Fruit fly (Drosophila melanogaster) whole organism, embryonic: ENCODE data around the gene CG42449.

Source experiments
- B-H1 ChIP-seq: fragments of 200-800 bp; sonication (Bioruptor generic); IDR thresholded peaks from 3 replicates; pipeline ENCODE4 v1.3.6; 2022; ENCODE audit warnings: missing biosample characterization, missing genetic modification characterization
- B-H2 ChIP-seq: fragments of 200-800 bp; sonication (Bioruptor generic); optimal IDR thresholded peaks from 2 replicates; lab custom pipeline; 2018; ENCODE audit warnings: missing biosample characterization, mild to moderate bottlenecking, missing genetic modification characterization
- C15 ChIP-seq: fragments of 200-800 bp; sonication (Bioruptor generic); IDR thresholded peaks from 3 replicates; pipeline ENCODE4 v1.3.6; 2022; ENCODE audit warnings: missing biosample characterization, missing genetic modification characterization
- CG10979 ChIP-seq: fragments of 200-800 bp; sonication (Bioruptor generic); optimal IDR thresholded peaks from 2 replicates; lab custom pipeline; 2018; ENCODE audit warnings: missing biosample characterization, mild to moderate bottlenecking, missing genetic modification characterization, moderate library complexity
- CG11696 ChIP-seq: fragments of 200-800 bp; sonication (Bioruptor generic); IDR thresholded peaks from 2 replicates; pipeline ENCODE4 v1.3.6; 2022; ENCODE audit warnings: missing biosample characterization, missing genetic modification characterization
- CG11723 ChIP-seq: fragments of 200-800 bp; sonication (Bioruptor generic); optimal IDR thresholded peaks from 2 replicates; lab custom pipeline; 2017; ENCODE audit warnings: missing biosample characterization, mild to moderate bottlenecking, missing genetic modification characterization
- CG12236 ChIP-seq: fragments of 200-800 bp; sonication (Bioruptor generic); optimal IDR thresholded peaks from 2 replicates; lab custom pipeline; 2016; ENCODE audit warnings: missing biosample characterization, missing genetic modification characterization
- CG12391 ChIP-seq: fragments of 200-800 bp; sonication (Bioruptor generic); optimal IDR thresholded peaks from 3 replicates; lab custom pipeline; 2018; ENCODE audit warnings: missing biosample characterization, mild to moderate bottlenecking, missing genetic modification characterization, moderate library complexity
- CG13123 ChIP-seq: fragments of 200-800 bp; sonication (Bioruptor generic); optimal IDR thresholded peaks from 2 replicates; lab custom pipeline; 2016; ENCODE audit warnings: missing biosample characterization, missing genetic modification characterization
- CG14965 ChIP-seq: fragments of 200-800 bp; sonication (Bioruptor generic); optimal IDR thresholded peaks from 2 replicates; lab custom pipeline; 2016; ENCODE audit warnings: missing biosample characterization, missing genetic modification characterization, borderline replicate concordance
- CG15011 ChIP-seq: fragments of 200-800 bp; sonication (Bioruptor generic); optimal IDR thresholded peaks from 3 replicates; lab custom pipeline; 2018; ENCODE audit warnings: missing biosample characterization, mild to moderate bottlenecking, missing genetic modification characterization
- CG17328 ChIP-seq: fragments of 200-800 bp; sonication (Bioruptor generic); IDR thresholded peaks from 2 replicates; pipeline ENCODE4 v1.3.6; 2022; ENCODE audit warnings: missing biosample characterization, missing genetic modification characterization
- CG1832 ChIP-seq: fragments of 200-800 bp; sonication (Bioruptor generic); optimal IDR thresholded peaks from 2 replicates; lab custom pipeline; 2017; ENCODE audit warnings: missing biosample characterization, mild to moderate bottlenecking, missing genetic modification characterization, inconsistent platforms
- CG18476 ChIP-seq: fragments of 200-800 bp; sonication (Bioruptor generic); optimal IDR thresholded peaks from 2 replicates; lab custom pipeline; 2016; ENCODE audit warnings: missing biosample characterization, mild to moderate bottlenecking, missing genetic modification characterization
- CG31224 ChIP-seq: fragments of 200-800 bp; sonication (Bioruptor generic); IDR thresholded peaks from 2 replicates; pipeline ENCODE4 v1.3.6; 2022; ENCODE audit warnings: missing biosample characterization, missing genetic modification characterization
- CG3281 ChIP-seq: fragments of 200-800 bp; sonication (Bioruptor generic); optimal IDR thresholded peaks from 3 replicates; lab custom pipeline; 2017; ENCODE audit warnings: missing biosample characterization, mild to moderate bottlenecking, missing genetic modification characterization
- CG4424 ChIP-seq: fragments of 200-800 bp; sonication (Bioruptor generic); optimal IDR thresholded peaks from 3 replicates; lab custom pipeline; 2016; ENCODE audit warnings: missing biosample characterization, missing genetic modification characterization
- CG7357 ChIP-seq: fragments of 200-800 bp; sonication (Bioruptor generic); IDR thresholded peaks from 3 replicates; pipeline ENCODE4 v1.3.6; 2022; ENCODE audit warnings: missing biosample characterization, missing genetic modification characterization
- CHES-1-like ChIP-seq: fragments of 200-800 bp; sonication (Bioruptor generic); optimal IDR thresholded peaks from 2 replicates; lab custom pipeline; 2016; ENCODE audit warnings: missing biosample characterization, missing genetic modification characterization
- Camta ChIP-seq: fragments of 200-800 bp; sonication (Bioruptor generic); optimal IDR thresholded peaks from 2 replicates; lab custom pipeline; 2016; ENCODE audit warnings: missing biosample characterization, missing genetic modification characterization
- Doc2 ChIP-seq: fragments of 200-800 bp; sonication (Bioruptor generic); IDR thresholded peaks from 2 replicates; pipeline ENCODE4 v1.3.6; 2022; ENCODE audit warnings: missing biosample characterization, missing genetic modification characterization
- H15 ChIP-seq: fragments of 200-800 bp; sonication (Bioruptor generic); IDR thresholded peaks from 3 replicates; pipeline ENCODE4 v1.3.6; 2022; ENCODE audit warnings: missing biosample characterization, missing genetic modification characterization
- HLH4C ChIP-seq: fragments of 200-800 bp; sonication (Bioruptor generic); IDR thresholded peaks from 3 replicates; pipeline ENCODE4 v1.3.6; 2022; ENCODE audit warnings: missing biosample characterization, missing genetic modification characterization; ENCODE audit not compliant: partially characterized antibody
- Hey ChIP-seq: fragments of 200-800 bp; sonication (Bioruptor generic); optimal IDR thresholded peaks from 3 replicates; lab custom pipeline; 2018; ENCODE audit warnings: missing biosample characterization, mild to moderate bottlenecking, missing genetic modification characterization
- Myb ChIP-seq: fragments of 200-800 bp; sonication (Bioruptor generic); optimal IDR thresholded peaks from 2 replicates; lab custom pipeline; 2016; ENCODE audit warnings: missing biosample characterization, missing genetic modification characterization
- Nf-YA ChIP-seq: fragments of 200-800 bp; sonication (Bioruptor generic); IDR thresholded peaks from 2 replicates; pipeline ENCODE4 v1.3.6; 2022; ENCODE audit warnings: missing biosample characterization, missing genetic modification characterization
- Nf-YB ChIP-seq: fragments of 200-800 bp; sonication (Bioruptor generic); optimal IDR thresholded peaks from 3 replicates; lab custom pipeline; 2019; ENCODE audit warnings: missing biosample characterization, mild to moderate bottlenecking, missing genetic modification characterization, moderate library complexity
- Oaz ChIP-seq: fragments of 200-800 bp; sonication (Bioruptor generic); IDR thresholded peaks from 2 replicates; pipeline ENCODE4 v1.3.6; 2022; ENCODE audit warnings: missing biosample characterization, missing genetic modification characterization
- Ravus ChIP-seq: fragments of 200-800 bp; sonication (Bioruptor generic); IDR thresholded peaks from 2 replicates; pipeline ENCODE4 v1.3.6; 2022; ENCODE audit warnings: missing biosample characterization, missing genetic modification characterization
- Sox100B ChIP-seq: fragments of 200-800 bp; sonication (Bioruptor generic); optimal IDR thresholded peaks from 3 replicates; lab custom pipeline; 2018; ENCODE audit warnings: missing biosample characterization, mild to moderate bottlenecking, missing genetic modification characterization
- Ssrp ChIP-seq: fragments of 200-800 bp; sonication (Bioruptor generic); optimal IDR thresholded peaks from 2 replicates; lab custom pipeline; 2018; ENCODE audit warnings: missing biosample characterization, mild to moderate bottlenecking, missing genetic modification characterization, moderate library complexity
- Xrp1 ChIP-seq: fragments of 200-800 bp; sonication (Bioruptor generic); IDR thresholded peaks from 2 replicates; pipeline ENCODE4 v1.3.6; 2022; ENCODE audit warnings: missing biosample characterization, missing genetic modification characterization
- abd-A ChIP-seq: fragments of 200-800 bp; sonication (Bioruptor generic); optimal IDR thresholded peaks from 3 replicates; lab custom pipeline; 2019; ENCODE audit warnings: missing biosample characterization, mild to moderate bottlenecking, missing genetic modification characterization, moderate library complexity
- br ChIP-seq: fragments of >200 bp; optimal IDR thresholded peaks from 2 replicates; lab custom pipeline; 2017
- btn ChIP-seq: fragments of 200-800 bp; sonication (Bioruptor generic); optimal IDR thresholded peaks from 2 replicates; lab custom pipeline; 2016; ENCODE audit warnings: missing biosample characterization, missing genetic modification characterization
- cato ChIP-seq: fragments of 200-800 bp; sonication (Bioruptor generic); optimal IDR thresholded peaks from 2 replicates; lab custom pipeline; 2016; ENCODE audit warnings: missing biosample characterization, missing genetic modification characterization, borderline replicate concordance
- ci ChIP-seq: fragments of 200-800 bp; sonication (Bioruptor generic); IDR thresholded peaks from 3 replicates; pipeline ENCODE4 v1.3.6; 2022; ENCODE audit warnings: missing biosample characterization, missing genetic modification characterization
- corto ChIP-seq: fragments of 200-800 bp; sonication (Bioruptor generic); optimal IDR thresholded peaks from 2 replicates; lab custom pipeline; 2016; ENCODE audit warnings: missing biosample characterization, mild to moderate bottlenecking, missing genetic modification characterization, moderate library complexity
- croc ChIP-seq: fragments of 200-800 bp; sonication (Bioruptor generic); conservative IDR thresholded peaks from 3 replicates; pipeline ENCODE4 v1.3.6; 2022; ENCODE audit warnings: missing biosample characterization, missing genetic modification characterization
- danr ChIP-seq: fragments of 200-800 bp; sonication (Bioruptor generic); IDR thresholded peaks from 2 replicates; pipeline ENCODE4 v1.3.6; 2022; ENCODE audit warnings: missing biosample characterization, missing genetic modification characterization
- disco-r ChIP-seq: fragments of 200-800 bp; sonication (Bioruptor generic); optimal IDR thresholded peaks from 2 replicates; lab custom pipeline; 2016; ENCODE audit warnings: missing biosample characterization, missing genetic modification characterization
- jumu ChIP-seq: fragments of 200-800 bp; sonication (Bioruptor generic); optimal IDR thresholded peaks from 3 replicates; lab custom pipeline; 2016; ENCODE audit warnings: missing biosample characterization, missing genetic modification characterization
- lmd ChIP-seq: fragments of 200-800 bp; sonication (Bioruptor generic); IDR thresholded peaks from 2 replicates; pipeline ENCODE4 v1.3.6; 2022; ENCODE audit warnings: missing biosample characterization, missing genetic modification characterization
- lov ChIP-seq, 2 experiments: fragments of 200-800 bp in 1 of 2; fragments of >200 bp in 1 of 2; sonication (Bioruptor generic) in 1 of 2; IDR thresholded peaks in 1 of 2; optimal IDR thresholded peaks in 1 of 2; 2 replicates in 1 of 2; 3 replicates in 1 of 2; pipeline versions ENCODE4 v1.3.6 to Lab custom; 2017 to 2022; ENCODE audit warnings: missing biosample characterization in 1 of 2, missing genetic modification characterization in 1 of 2
- p53 ChIP-seq: fragments of 200-800 bp; sonication (Bioruptor generic); optimal IDR thresholded peaks from 2 replicates; lab custom pipeline; 2016; ENCODE audit warnings: missing biosample characterization, missing genetic modification characterization
- pb ChIP-seq: fragments of 200-800 bp; sonication (Bioruptor generic); optimal IDR thresholded peaks from 3 replicates; lab custom pipeline; 2016; ENCODE audit warnings: missing biosample characterization, missing genetic modification characterization
- salm ChIP-seq: fragments of 200-800 bp; sonication (Bioruptor generic); optimal IDR thresholded peaks from 2 replicates; lab custom pipeline; 2018; ENCODE audit warnings: missing biosample characterization, mild to moderate bottlenecking, missing genetic modification characterization
- sens ChIP-seq: fragments of 200-800 bp; sonication (Bioruptor generic); peaks from one replicate; lab custom pipeline; 2016; ENCODE audit warnings: missing biosample characterization, missing genetic modification characterization
- tin ChIP-seq: fragments of 200-800 bp; sonication (Bioruptor generic); optimal IDR thresholded peaks from 3 replicates; lab custom pipeline; 2016; ENCODE audit warnings: missing biosample characterization, missing genetic modification characterization
- ttk ChIP-seq: fragments of 200-800 bp; sonication (Bioruptor generic); IDR thresholded peaks from 2 replicates; pipeline ENCODE4 v2.1.2; 2022; ENCODE audit warnings: missing biosample characterization, missing genetic modification characterization
- tx ChIP-seq: fragments of 200-800 bp; sonication (Bioruptor generic); optimal IDR thresholded peaks from 2 replicates; lab custom pipeline; 2016; ENCODE audit warnings: missing biosample characterization, missing genetic modification characterization

Gene CG42449

DNA sequence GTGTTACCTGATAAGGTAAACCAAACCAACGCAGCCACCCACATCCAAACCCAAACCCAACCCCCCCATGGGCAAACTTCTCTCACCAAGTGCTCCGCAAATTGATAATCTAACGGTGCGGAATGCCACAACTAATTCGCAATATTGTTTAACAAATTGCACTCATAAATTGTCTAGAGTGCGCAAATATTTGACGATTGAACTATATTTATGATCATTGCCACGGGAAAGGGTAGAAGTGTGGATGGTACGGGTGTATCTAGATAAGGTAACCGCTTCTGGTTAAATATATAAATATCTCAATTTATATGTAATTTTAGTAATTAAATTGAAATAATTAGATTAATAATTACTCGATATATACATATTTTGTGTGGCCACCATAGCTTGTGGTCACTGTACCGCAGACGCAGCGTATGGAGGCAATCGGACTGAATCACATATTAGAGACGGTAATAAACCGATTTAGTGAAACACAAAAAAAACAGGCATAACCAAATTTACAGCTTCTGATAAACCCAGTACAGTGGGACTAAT, 35.5 kb downstream of the CG42449 start (continued):
- TF ChIP-seq B-H2 (GFP tag; lab: Kevin White, UChicago) (peak; percentile 88), br (no peak), CG11696 (GFP tag; lab: Robert Waterston, UW) (0 out of 2 replicates have a peak, but pooled peaks have one; percentile 12), CG3281 (GFP tag; lab: Kevin White, UChicago) (peak; percentile 81), Sox100B (GFP tag; lab: Kevin White, UChicago) (no peak), Camta (GFP tag; lab: Kevin White, UChicago) (no peak), CG4424 (peak; percentile 17), tx (GFP tag; lab: Kevin White, UChicago) (no peak), CHES-1-like (no peak), jumu (GFP tag; lab: Kevin White, UChicago) (no peak), CG11723 (GFP tag; lab: Kevin White, UChicago) (no peak), btn (GFP tag; lab: Kevin White, UChicago) (no peak), ci (peak; percentile 63; the same call in 1 of the 3 replicates), abd-A (no peak), CG15011 (GFP tag; lab: Kevin White, UChicago) (peak; percentile 30), lov (optimal IDR thresholded peaks at IDR 0.05; lab: Kevin White, UChicago) (no peak), lov (GFP tag; IDR thresholded peaks at IDR 0.05; lab: Robert Waterston, UW) (no peak), salm (tag; lab: Kevin White, UChicago) (no peak), p53 (GFP tag; lab: Kevin White, UChicago) (no peak), CG12391 (peak; percentile 60), Nf-YA (no peak), Oaz (GFP tag; lab: Robert Waterston, UW) (peak; percentile 39; the same call in 1 of the 2 replicates), Ravus (GFP tag; lab: Robert Waterston, UW) (no peak; the same call in 1 of the 2 replicates), Ssrp (tag; lab: Kevin White, UChicago) (no peak), HLH4C (GFP tag; lab: Robert Waterston, UW) (no peak), Hey (tag; lab: Kevin White, UChicago) (no peak), Myb (GFP tag; lab: Kevin White, UChicago) (no peak), CG10979 (tag; lab: Kevin White, UChicago) (no peak), ttk (peak; percentile 58; the same call in 1 of the 2 replicates), H15 (GFP tag; lab: Robert Waterston, UW) (no peak), croc (GFP tag; lab: Robert Waterston, UW) (no peak), tin (GFP tag; lab: Kevin White, UChicago) (no peak), lmd (GFP tag; lab: Robert Waterston, UW) (peak; percentile 71; the same call in 1 of the 2 replicates), CG7357 (GFP tag; lab: Robert Waterston, UW) (no peak), C15 (GFP tag; lab: Robert Waterston, UW) (0 out of 3 replicates have a peak, but pooled peaks have one; percentile 17), cato (GFP tag; lab: Kevin White, UChicago) (no peak), disco-r (GFP tag; lab: Kevin White, UChicago) (no peak), CG1832 (GFP tag; lab: Kevin White, UChicago) (no peak), pb (GFP tag; lab: Kevin White, UChicago) (no peak), CG13123 (GFP tag; lab: Kevin White, UChicago) (no peak), CG14965 (GFP tag; lab: Kevin White, UChicago) (no peak), CG12236 (GFP tag; lab: Kevin White, UChicago) (no peak), CG18476 (no peak), Doc2 (no peak), CG31224 (GFP tag; lab: Robert Waterston, UW) (peak; percentile 64), Xrp1 (GFP tag; lab: Robert Waterston, UW) (peak; percentile 41; the same call in 1 of the 2 replicates), Nf-YB (GFP tag; lab: Kevin White, UChicago) (peak; percentile 20), corto (GFP tag; lab: Kevin White, UChicago) (peak; percentile 43), danr (GFP tag; lab: Robert Waterston, UW) (0 out of 2 replicates have a peak, but pooled peaks have one; percentile 20), B-H1 (GFP tag; lab: Robert Waterston, UW) (peak; percentile 18; the same call in 1 of the 3 replicates), sens (no peak), CG17328 (GFP tag; lab: Robert Waterston, UW) (peak; percentile 43)
